Fruit fly (Drosophila melanogaster): ENCODE results near the gene asun.

- no peak for TF ChIP-seq CG15710 (tag; optimal IDR thresholded peaks at IDR 0.05)
- peak; percentile 79 for TF ChIP-seq CG13204 (GFP tag; optimal IDR thresholded peaks at IDR 0.05)
Measured at dm6 chr3R:16252898-16253412, 11.1 kb upstream of the asun start.

Measured in whole organism, pupa.